Fruit fly (Drosophila melanogaster): ENCODE measurements around the gene glec.

DNA sequence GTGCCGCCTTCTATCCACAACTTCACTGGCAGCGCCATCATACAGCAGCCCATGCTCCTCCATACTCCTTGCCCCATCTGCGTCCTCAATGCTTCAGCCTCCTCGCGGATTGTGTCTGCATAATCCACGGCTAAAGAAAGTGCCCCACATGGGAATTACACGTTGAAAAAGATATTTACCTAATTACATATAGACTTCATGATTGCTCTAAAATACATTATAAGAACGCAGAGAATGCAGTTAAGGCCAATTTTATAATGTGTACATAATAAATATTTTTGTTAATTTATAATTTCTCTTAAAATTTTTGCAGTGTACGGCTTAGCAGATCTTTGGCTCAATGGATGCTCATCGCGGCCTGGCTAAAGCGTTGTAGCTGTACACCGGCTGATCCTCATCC is 49.5 kb upstream of the glec start:
- TF ChIP-seq h (optimal IDR thresholded peaks at IDR 0.05): no peak
- TF ChIP-seq psq (optimal IDR thresholded peaks at IDR 0.05): no peak
- TF ChIP-seq insv (optimal IDR thresholded peaks at IDR 0.05): no peak
